Worm (Caenorhabditis elegans): Measurements from ENCODE around the gene T13A10.1.

- no peak for TF ChIP-seq R02D3.7 (tag; optimal IDR thresholded peaks at IDR 0.05)
- no peak for TF ChIP-seq nhr-28 (tag; optimal IDR thresholded peaks at IDR 0.05)
Observed at ce11 chrIV:6266499-6266898, 9.4 kb upstream of the T13A10.1 start, which contains the start of gene srv-29.

All from whole organism, L3 larva.